Worm (Caenorhabditis elegans): ENCODE results near the gene jmjd-3.2.

The jmjd-3.2 gene

DNA sequence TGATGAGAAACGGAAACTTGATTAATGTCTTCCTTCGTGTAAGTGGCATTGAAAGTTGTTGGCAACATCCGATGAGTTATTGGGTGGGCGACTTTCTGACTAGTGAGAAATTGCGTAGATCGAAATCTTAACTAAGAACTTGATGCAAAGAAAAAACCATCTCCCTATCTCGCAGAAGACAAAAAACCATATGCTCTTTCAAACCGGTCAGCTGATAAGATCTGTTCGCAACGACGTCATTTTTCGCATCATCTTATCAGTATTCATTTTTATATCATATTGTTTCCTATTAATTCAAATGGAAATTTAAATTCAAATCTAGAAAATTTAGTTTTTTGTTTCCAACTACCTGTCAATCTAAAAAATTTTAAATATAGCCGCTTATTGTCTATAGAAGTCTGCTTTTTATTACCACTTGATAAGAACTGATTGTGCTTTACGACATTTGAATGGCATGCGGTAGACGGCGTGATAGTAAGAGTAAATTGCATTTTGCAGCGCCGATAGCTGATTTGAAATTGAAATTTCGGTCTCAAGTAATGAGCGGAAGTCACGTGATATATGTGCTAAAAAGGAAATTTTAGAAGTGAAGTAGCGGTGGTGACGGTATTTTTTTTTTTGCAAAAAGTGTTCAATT is 52.5 kb downstream of the jmjd-3.2 start (continued):
- TF ChIP-seq madf-8 (GFP tag; conservative IDR thresholded peaks at IDR 0.05), result no peak
- no peak for TF ChIP-seq egl-18 (GFP tag; IDR thresholded peaks at IDR 0.05)
- peak; percentile 51; the same call in 1 of the 2 replicates for TF ChIP-seq B0336.3 (GFP tag; IDR thresholded peaks at IDR 0.05)
- peak; percentile 24 for TF ChIP-seq F22D6.2 (tag; optimal IDR thresholded peaks at IDR 0.05)
- TF ChIP-seq nfyb-1 (GFP tag; IDR thresholded peaks at IDR 0.05), result no peak
- no peak for TF ChIP-seq F49E8.2 (tag; optimal IDR thresholded peaks at IDR 0.05; ENCODE audit: insufficient read depth)
- peak; percentile 72 for TF ChIP-seq tlf-1 (GFP tag; optimal IDR thresholded peaks at IDR 0.05)
- TF ChIP-seq snpc-4 (GFP tag; optimal IDR thresholded peaks at IDR 0.05), result no peak
- peak in 3 of 4 experiments; percentile 0 to 42 (median 28) for TF ChIP-seq snpc-4 (tag; optimal IDR thresholded peaks at IDR 0.05)
- TF ChIP-seq attf-6 (GFP tag; IDR thresholded peaks at IDR 0.05), result no peak
- no peak for TF ChIP-seq lag-1 (GFP tag; IDR thresholded peaks at IDR 0.05)
- no peak for TF ChIP-seq tbx-9 (tag; optimal IDR thresholded peaks at IDR 0.05; ENCODE audit: borderline replicate concordance)
- no peak for TF ChIP-seq mes-4 (tag; optimal IDR thresholded peaks at IDR 0.05)

DNA sequence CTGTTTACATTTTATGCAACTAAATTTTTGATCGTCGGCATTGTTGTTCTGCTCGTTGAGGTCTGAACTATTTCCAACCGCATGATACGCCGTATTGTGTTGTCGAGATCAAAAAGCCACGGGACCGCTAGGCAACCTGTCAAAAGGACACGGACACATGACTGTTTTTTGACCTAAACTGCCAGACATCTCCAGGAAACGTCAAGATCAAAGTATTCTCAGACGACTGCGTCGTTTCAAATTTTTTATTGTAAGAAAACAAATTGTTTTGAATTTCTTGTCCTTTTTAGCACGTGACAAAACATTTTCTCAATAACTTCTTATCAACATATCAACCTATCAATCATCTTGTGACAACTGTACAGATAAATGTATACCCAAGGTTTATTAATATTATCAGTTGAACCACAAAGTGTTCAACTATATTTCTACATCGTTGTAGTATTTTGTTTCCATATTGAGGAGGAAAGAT is 54.1 kb downstream of the jmjd-3.2 start:
- TF ChIP-seq B0336.3 (GFP tag; IDR thresholded peaks at IDR 0.05), result peak; percentile 76; the same call in 1 of the 2 replicates
- TF ChIP-seq hmg-1.2 (GFP tag; IDR thresholded peaks at IDR 0.05), result no peak
- TF ChIP-seq tlf-1 (GFP tag; optimal IDR thresholded peaks at IDR 0.05), result peak; percentile 77
- TF ChIP-seq xnd-1 (tag; optimal IDR thresholded peaks at IDR 0.05), result no peak
- no peak for TF ChIP-seq hsf-1 (GFP tag; IDR thresholded peaks at IDR 0.05)
- TF ChIP-seq lsy-27 (tag; optimal IDR thresholded peaks at IDR 0.05; ENCODE audit: borderline replicate concordance, insufficient read depth), result no peak
- TF ChIP-seq snpc-3.4 (tag; optimal IDR thresholded peaks at IDR 0.05), result no peak
- TF ChIP-seq lin-26 (GFP tag; IDR thresholded peaks at IDR 0.05), result peak; percentile 77; the same call in 1 of the 2 replicates
- no peak for TF ChIP-seq aptf-2 (GFP tag; conservative IDR thresholded peaks at IDR 0.05)
- no peak for TF ChIP-seq cebp-2 (GFP tag; IDR thresholded peaks at IDR 0.05)
- TF ChIP-seq fkh-3 (tag; optimal IDR thresholded peaks at IDR 0.05), result no peak
- no peak for TF ChIP-seq nhr-27 (tag; optimal IDR thresholded peaks at IDR 0.05)
- no peak for TF ChIP-seq nhr-179 (tag; optimal IDR thresholded peaks at IDR 0.05)
- TF ChIP-seq ceh-79 (tag; optimal IDR thresholded peaks at IDR 0.05), result no peak
- peak; percentile 66 for TF ChIP-seq lir-1 (GFP tag; conservative IDR thresholded peaks at IDR 0.05)
- TF ChIP-seq madf-3 (GFP tag; IDR thresholded peaks at IDR 0.05), result no peak
- no peak for TF ChIP-seq nfya-1 (tag; optimal IDR thresholded peaks at IDR 0.05; ENCODE audit: borderline replicate concordance, insufficient read depth)
- TF ChIP-seq nhr-80 (tag; optimal IDR thresholded peaks at IDR 0.05), result peak; percentile 89
- no peak for TF ChIP-seq egrh-3 (GFP tag; IDR thresholded peaks at IDR 0.05)
- 0 out of 2 replicates have a peak, but pooled peaks have one; percentile 35 for TF ChIP-seq dox-1 (GFP tag; IDR thresholded peaks at IDR 0.05)
- TF ChIP-seq atf-7 (tag; optimal IDR thresholded peaks at IDR 0.05), result peak; percentile 58
- no peak for TF ChIP-seq nfya-2 (GFP tag; IDR thresholded peaks at IDR 0.05)
- peak; percentile 68 for TF ChIP-seq nhr-90 (tag; optimal IDR thresholded peaks at IDR 0.05)
- no peak for TF ChIP-seq ztf-6 (GFP tag; IDR thresholded peaks at IDR 0.05)
- TF ChIP-seq F39B2.1 (GFP tag; IDR thresholded peaks at IDR 0.05), result no peak
- TF ChIP-seq die-1 (tag; optimal IDR thresholded peaks at IDR 0.05), result no peak
- peak; percentile 3 for TF ChIP-seq zim-3 (tag; optimal IDR thresholded peaks at IDR 0.05)
- no peak for TF ChIP-seq nhr-120 (GFP tag; IDR thresholded peaks at IDR 0.05)
- no peak for TF ChIP-seq rpc-1 (optimal IDR thresholded peaks at IDR 0.05)
- TF ChIP-seq rpc-1 (tag; optimal IDR thresholded peaks at IDR 0.05), result no peak
- peak; percentile 74 for TF ChIP-seq C06A6.2 (GFP tag; conservative IDR thresholded peaks at IDR 0.05)
- TF ChIP-seq dpl-1 (GFP tag; optimal IDR thresholded peaks at IDR 0.05), result no peak
- TF ChIP-seq chd-7 (tag; optimal IDR thresholded peaks at IDR 0.05), result peak; percentile 72
- TF ChIP-seq snpc-1.1 (tag; optimal IDR thresholded peaks at IDR 0.05; ENCODE audit: insufficient read depth), result no peak
- peak; percentile 12 for TF ChIP-seq lin-54 (GFP tag; optimal IDR thresholded peaks at IDR 0.05)
- peak; percentile 41 for TF ChIP-seq K12H6.12 (tag; optimal IDR thresholded peaks at IDR 0.05)
